Fruit fly (Drosophila melanogaster) whole organism, embryonic: Measurements from ENCODE around the gene eEF1delta.
A peak's percentile ranks its signal among the peaks of the same experiment; 100 is the strongest.

Source experiments
- Asciz ChIP-seq: fragments of 200-800 bp; sonication (Bioruptor generic); optimal IDR thresholded peaks from 2 replicates; lab custom pipeline; 2017; ENCODE audit warnings: missing biosample characterization, mild to moderate bottlenecking, missing genetic modification characterization, missing genetic modification reagents
- Atf-2 ChIP-seq: fragments of 200-800 bp; sonication (Bioruptor generic); optimal IDR thresholded peaks from 2 replicates; lab custom pipeline; 2016; ENCODE audit warnings: missing biosample characterization, missing genetic modification characterization
- CG1024 ChIP-seq: fragments of 200-800 bp; sonication (Bioruptor generic); IDR thresholded peaks from 2 replicates; pipeline ENCODE4 v1.3.6; 2022; ENCODE audit warnings: missing biosample characterization, missing genetic modification characterization
- CG10321 ChIP-seq: fragments of 200-800 bp; sonication (Bioruptor generic); IDR thresholded peaks from 2 replicates; pipeline ENCODE4 v1.3.6; 2022; ENCODE audit warnings: missing biosample characterization, missing genetic modification characterization
- CG10959 ChIP-seq: fragments of 200-800 bp; sonication (Bioruptor generic); IDR thresholded peaks from 2 replicates; pipeline ENCODE4 v1.3.6; 2022; ENCODE audit warnings: missing biosample characterization, missing genetic modification characterization
- CG11085 ChIP-seq: fragments of 200-800 bp; sonication (Bioruptor generic); IDR thresholded peaks from 2 replicates; pipeline ENCODE4 v1.3.6; 2022; ENCODE audit warnings: missing biosample characterization, missing genetic modification characterization
- CG13287 ChIP-seq: fragments of 200-800 bp; sonication (Bioruptor generic); IDR thresholded peaks from 2 replicates; pipeline ENCODE4 v1.3.6; 2022; ENCODE audit warnings: missing biosample characterization, missing genetic modification characterization; ENCODE audit not compliant: partially characterized antibody
- CG15011 ChIP-seq: fragments of 200-800 bp; sonication (Bioruptor generic); optimal IDR thresholded peaks from 3 replicates; lab custom pipeline; 2018; ENCODE audit warnings: missing biosample characterization, mild to moderate bottlenecking, missing genetic modification characterization
- CG1529 ChIP-seq: fragments of 200-800 bp; sonication (Bioruptor generic); optimal IDR thresholded peaks from 3 replicates; lab custom pipeline; 2018; ENCODE audit warnings: missing biosample characterization, missing genetic modification characterization
- CG1603 ChIP-seq: fragments of 200-800 bp; sonication (Bioruptor generic); optimal IDR thresholded peaks from 2 replicates; lab custom pipeline; 2019; ENCODE audit warnings: missing biosample characterization, mild to moderate bottlenecking, missing genetic modification characterization, moderate library complexity
- CG17802 ChIP-seq: fragments of 200-800 bp; sonication (Bioruptor generic); optimal IDR thresholded peaks from 2 replicates; lab custom pipeline; 2018; ENCODE audit warnings: missing biosample characterization, mild to moderate bottlenecking, missing genetic modification characterization, moderate library complexity
- CG17912 ChIP-seq: fragments of 200-800 bp; sonication (Bioruptor generic); optimal IDR thresholded peaks from 2 replicates; lab custom pipeline; 2018; ENCODE audit warnings: missing biosample characterization, mild to moderate bottlenecking, missing genetic modification characterization
- CG32767 ChIP-seq: fragments of 200-800 bp; sonication (Bioruptor generic); IDR thresholded peaks from 2 replicates; pipeline ENCODE4 v1.3.6; 2022; ENCODE audit warnings: missing biosample characterization, missing genetic modification characterization
- CG4424 ChIP-seq: fragments of 200-800 bp; sonication (Bioruptor generic); optimal IDR thresholded peaks from 3 replicates; lab custom pipeline; 2016; ENCODE audit warnings: missing biosample characterization, missing genetic modification characterization
- CG4707 ChIP-seq: fragments of 200-800 bp; sonication (Bioruptor generic); optimal IDR thresholded peaks from 2 replicates; lab custom pipeline; 2018; ENCODE audit warnings: missing biosample characterization, mild to moderate bottlenecking, missing genetic modification characterization, moderate library complexity
- CG6175 ChIP-seq: fragments of 200-800 bp; sonication (Bioruptor generic); IDR thresholded peaks from 3 replicates; pipeline ENCODE4 v1.3.6; 2022; ENCODE audit warnings: missing biosample characterization, missing genetic modification characterization
- CG7372 ChIP-seq: fragments of 200-800 bp; sonication (Bioruptor generic); IDR thresholded peaks from 2 replicates; pipeline ENCODE4 v1.3.6; 2022; ENCODE audit warnings: missing biosample characterization, missing genetic modification characterization
- CG7928 ChIP-seq: fragments of 200-800 bp; sonication (Bioruptor generic); optimal IDR thresholded peaks from 2 replicates; lab custom pipeline; 2017; ENCODE audit warnings: missing biosample characterization, mild to moderate bottlenecking, missing genetic modification characterization
- CG8290 ChIP-seq, 3 experiments: fragments of 200-800 bp; sonication (Bioruptor generic); optimal IDR thresholded peaks; 2 replicates each; lab custom pipeline; 2016 to 2019; ENCODE audit warnings: missing biosample characterization in 3 of 3, missing genetic modification characterization in 3 of 3, mild to moderate bottlenecking in 2 of 3, moderate library complexity in 1 of 3
- CkIIα-i1 ChIP-seq: fragments of 200-800 bp; sonication (Bioruptor generic); IDR thresholded peaks from 2 replicates; pipeline ENCODE4 v1.3.6; 2022; ENCODE audit warnings: missing biosample characterization, missing genetic modification characterization
- CoRest ChIP-seq: fragments of 200-800 bp; sonication (Bioruptor generic); optimal IDR thresholded peaks from 3 replicates; lab custom pipeline; 2018; ENCODE audit warnings: missing biosample characterization, mild to moderate bottlenecking, missing genetic modification characterization, moderate library complexity
- Dad ChIP-seq: fragments of 200-800 bp; sonication (Bioruptor generic); optimal IDR thresholded peaks from 3 replicates; lab custom pipeline; 2016; ENCODE audit warnings: missing biosample characterization, missing genetic modification characterization
- E2f1 ChIP-seq: fragments of 200-800 bp; sonication (Bioruptor generic); IDR thresholded peaks from 2 replicates; pipeline ENCODE4 v1.3.6; 2022; ENCODE audit warnings: missing biosample characterization, missing genetic modification characterization
- E2f2 ChIP-seq: fragments of 200-800 bp; sonication (Bioruptor generic); IDR thresholded peaks from 2 replicates; pipeline ENCODE4 v1.3.6; 2022; ENCODE audit warnings: missing biosample characterization, missing genetic modification characterization
- MESR4 ChIP-seq: fragments of 200-800 bp; sonication (Bioruptor generic); optimal IDR thresholded peaks from 2 replicates; lab custom pipeline; 2018; ENCODE audit warnings: missing biosample characterization, mild to moderate bottlenecking, missing genetic modification characterization, moderate library complexity
- Rx ChIP-seq: fragments of 200-800 bp; sonication (Bioruptor generic); IDR thresholded peaks from 2 replicates; pipeline ENCODE4 v1.3.6; 2022; ENCODE audit warnings: missing biosample characterization, missing genetic modification characterization
- Tbp ChIP-seq: fragments of >200 bp; optimal IDR thresholded peaks from 2 replicates; lab custom pipeline; 2018; ENCODE audit warnings: missing biosample characterization, missing genetic modification characterization
- YL-1 ChIP-seq: fragments of 200-800 bp; sonication (Bioruptor generic); optimal IDR thresholded peaks from 3 replicates; lab custom pipeline; 2017; ENCODE audit warnings: missing biosample characterization, mild to moderate bottlenecking, missing genetic modification characterization
- bigmax ChIP-seq: fragments of 200-800 bp; sonication (Bioruptor generic); optimal IDR thresholded peaks from 2 replicates; lab custom pipeline; 2018; ENCODE audit warnings: missing biosample characterization, mild to moderate bottlenecking, missing genetic modification characterization
- disco-r ChIP-seq: fragments of 200-800 bp; sonication (Bioruptor generic); optimal IDR thresholded peaks from 2 replicates; lab custom pipeline; 2016; ENCODE audit warnings: missing biosample characterization, missing genetic modification characterization
- esg ChIP-seq: fragments of 200-800 bp; sonication (Bioruptor generic); conservative IDR thresholded peaks from 2 replicates; pipeline ENCODE4 v1.3.6; 2022; ENCODE audit warnings: missing biosample characterization, missing genetic modification characterization
- fd64A ChIP-seq: fragments of 200-800 bp; sonication (Bioruptor generic); optimal IDR thresholded peaks from 3 replicates; lab custom pipeline; 2018; ENCODE audit warnings: missing biosample characterization, mild to moderate bottlenecking, missing genetic modification characterization
- fd96Cb ChIP-seq: fragments of 200-800 bp; sonication (Bioruptor generic); optimal IDR thresholded peaks from 2 replicates; lab custom pipeline; 2018; ENCODE audit warnings: missing biosample characterization, mild to moderate bottlenecking, missing genetic modification characterization, moderate library complexity
- fu2 ChIP-seq: fragments of 200-800 bp; sonication (Bioruptor generic); optimal IDR thresholded peaks from 2 replicates; lab custom pipeline; 2016; ENCODE audit warnings: missing biosample characterization, missing genetic modification characterization
- gcm2 ChIP-seq: fragments of 200-800 bp; sonication (Bioruptor generic); optimal IDR thresholded peaks from 2 replicates; lab custom pipeline; 2016; ENCODE audit warnings: missing biosample characterization, missing genetic modification characterization
- gfzf ChIP-seq: fragments of 200-800 bp; sonication (Bioruptor generic); optimal IDR thresholded peaks from 2 replicates; lab custom pipeline; 2016; ENCODE audit warnings: missing biosample characterization, mild to moderate bottlenecking, missing genetic modification characterization, moderate library complexity
- gro ChIP-seq: fragments of 200-800 bp; sonication (Bioruptor generic); optimal IDR thresholded peaks from 2 replicates; lab custom pipeline; 2016; ENCODE audit warnings: missing biosample characterization, missing genetic modification characterization
- klu ChIP-seq: fragments of 200-800 bp; sonication (Bioruptor generic); IDR thresholded peaks from 2 replicates; pipeline ENCODE4 v1.3.6; 2022; ENCODE audit warnings: missing biosample characterization, missing genetic modification characterization
- kni ChIP-seq: fragments of 200-800 bp; sonication (Bioruptor generic); optimal IDR thresholded peaks from 3 replicates; lab custom pipeline; 2017; ENCODE audit warnings: mild to moderate bottlenecking, missing biosample characterization, missing genetic modification reagents, missing genetic modification characterization
- pfk ChIP-seq: fragments of 200-800 bp; sonication (Bioruptor generic); optimal IDR thresholded peaks from 2 replicates; lab custom pipeline; 2018; ENCODE audit warnings: missing biosample characterization, mild to moderate bottlenecking, missing genetic modification characterization, moderate library complexity
- phol ChIP-seq: fragments of 200-800 bp; sonication (Bioruptor generic); optimal IDR thresholded peaks from 3 replicates; lab custom pipeline; 2018; ENCODE audit warnings: missing biosample characterization, mild to moderate bottlenecking, missing genetic modification characterization, moderate library complexity
- prd ChIP-seq, 3 experiments: fragments of >200 bp in 2 of 3; fragments of 200-800 bp in 1 of 3; sonication (Bioruptor generic) in 1 of 3; optimal IDR thresholded peaks in 2 of 3; IDR thresholded peaks in 1 of 3; 2 replicates in 2 of 3; 3 replicates in 1 of 3; pipeline versions ENCODE4 v1.3.6 to Lab custom; 2017 to 2022; ENCODE audit warnings: missing biosample characterization in 1 of 3, missing genetic modification characterization in 1 of 3
- psq ChIP-seq: fragments of 200-800 bp; sonication (Bioruptor generic); optimal IDR thresholded peaks from 2 replicates; lab custom pipeline; 2017; ENCODE audit warnings: missing biosample characterization, missing genetic modification characterization
- pzg ChIP-seq: fragments of 200-800 bp; sonication (Bioruptor generic); optimal IDR thresholded peaks from 3 replicates; lab custom pipeline; 2018; ENCODE audit warnings: missing biosample characterization, mild to moderate bottlenecking, missing genetic modification characterization, moderate library complexity
- scrt ChIP-seq: fragments of 200-800 bp; sonication (Bioruptor generic); optimal IDR thresholded peaks from 2 replicates; lab custom pipeline; 2018; ENCODE audit warnings: missing biosample characterization, mild to moderate bottlenecking, missing genetic modification characterization, moderate library complexity
- shn ChIP-seq: fragments of 200-800 bp; sonication (Bioruptor generic); optimal IDR thresholded peaks from 3 replicates; lab custom pipeline; 2016; ENCODE audit warnings: missing biosample characterization, missing genetic modification characterization
- tll ChIP-seq, 2 experiments: fragments of 200-800 bp in 1 of 2; fragments of >200 bp in 1 of 2; sonication (Bioruptor generic) in 1 of 2; optimal IDR thresholded peaks; 2 replicates each; lab custom pipeline; 2017 to 2019; ENCODE audit warnings: missing biosample characterization in 2 of 2, missing genetic modification characterization in 2 of 2, mild to moderate bottlenecking in 1 of 2, moderate library complexity in 1 of 2

Gene eEF1delta

DNA sequence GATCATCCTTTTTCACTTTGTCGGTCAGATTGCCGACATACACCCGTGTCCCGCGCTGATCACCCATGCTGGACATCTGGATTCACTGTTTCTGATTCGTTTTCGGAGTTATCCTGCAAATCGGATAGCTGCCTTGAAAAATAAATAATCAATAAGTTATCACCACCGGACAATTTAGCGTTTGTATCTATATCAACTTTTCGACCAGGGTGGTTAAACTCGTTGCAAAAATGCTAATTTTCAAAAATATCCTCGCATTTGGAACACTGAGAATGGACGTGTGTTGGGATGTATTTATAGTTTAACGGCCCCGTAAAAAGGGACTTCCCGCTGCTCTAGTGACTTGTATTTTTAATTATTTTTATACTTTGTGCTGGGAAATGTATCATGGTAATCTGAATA lies 31.0 kb downstream of the eEF1delta start, which contains the start of gene Rsf1 (continued):
- TF ChIP-seq phol (tag; lab: Kevin White, UChicago) (peak; percentile 21), CG7372 (GFP tag; lab: Robert Waterston, UW) (no peak), CG32767 (GFP tag; lab: Robert Waterston, UW) (peak; percentile 86), CoRest (tag; lab: Kevin White, UChicago) (peak; percentile 41), CG1603 (tag; lab: Kevin White, UChicago) (peak; percentile 100), YL-1 (GFP tag; lab: Kevin White, UChicago) (peak; percentile 78), fd96Cb (tag; lab: Kevin White, UChicago) (no peak), shn (GFP tag; lab: Kevin White, UChicago) (no peak), CkIIα-i1 (GFP tag; lab: Robert Waterston, UW) (no peak), MESR4 (GFP tag; lab: Kevin White, UChicago) (peak; percentile 97), CG7928 (GFP tag; lab: Kevin White, UChicago) (peak; percentile 63), pfk (GFP tag; lab: Kevin White, UChicago) (peak; percentile 92), bigmax (GFP tag; lab: Kevin White, UChicago) (no peak), fu2 (no peak), prd (optimal IDR thresholded peaks at IDR 0.05; lab: Kevin White, UChicago) (no peak), prd (GFP tag; IDR thresholded peaks at IDR 0.05; lab: Robert Waterston, UW) (0 out of 3 replicates have a peak, but pooled peaks have one; percentile 7), CG8290 (GFP tag; optimal IDR thresholded peaks at IDR 0.05; lab: Kevin White, UChicago) (no peak), CG8290 (tag; optimal IDR thresholded peaks at IDR 0.05; lab: Kevin White, UChicago) (no peak), CG17802 (peak; percentile 89)

DNA sequence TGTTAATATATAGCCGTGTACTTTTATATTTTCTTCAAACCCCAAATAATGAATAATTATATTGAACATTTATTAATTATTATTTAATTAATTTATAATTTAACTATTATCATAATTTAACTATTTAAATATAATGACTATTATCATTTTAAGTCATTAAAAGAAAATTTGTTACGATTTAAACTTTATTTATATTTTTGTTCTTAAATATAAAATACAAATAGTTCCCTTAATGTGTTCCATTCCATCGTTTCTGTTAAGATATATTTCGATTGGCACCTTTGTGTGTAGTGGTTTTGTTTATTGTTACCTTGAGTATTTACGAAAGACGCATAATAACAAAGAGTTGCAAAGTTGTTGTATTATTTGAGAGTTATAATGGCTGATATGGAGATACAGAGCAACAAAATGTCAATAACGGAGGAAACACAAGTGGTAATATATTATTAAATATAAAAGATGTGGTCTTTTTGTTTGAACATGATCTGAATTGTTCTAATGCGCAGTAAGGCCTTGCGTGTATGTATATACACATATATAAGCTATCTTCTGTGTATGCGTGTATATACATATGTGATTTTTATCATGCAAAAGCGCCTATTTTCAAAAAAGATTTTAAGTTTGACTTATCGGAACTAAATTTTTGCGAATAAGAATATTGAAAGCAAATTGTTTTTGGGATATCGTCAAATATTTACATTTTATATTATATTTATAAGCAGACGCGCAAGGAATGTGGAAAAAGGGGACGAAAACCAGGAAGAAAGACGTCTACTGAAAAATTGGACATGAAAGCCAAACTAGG lies 31.7 kb downstream of the eEF1delta start, which contains the start of gene REPTOR-BP:
REPTOR-BP (plus strand) TSS at position 296 of the 805 bp plus-strand sequence.
- TF ChIP-seq scrt (GFP tag; lab: Kevin White, UChicago): no peak
- peak; percentile 58 for TF ChIP-seq E2f2 (GFP tag; lab: Robert Waterston, UW)
- no peak for TF ChIP-seq esg (GFP tag; lab: Robert Waterston, UW)
- TF ChIP-seq disco-r: no peak
- TF ChIP-seq CG4424 (GFP tag; lab: Kevin White, UChicago): no peak
- TF ChIP-seq CG13287 (GFP tag; lab: Robert Waterston, UW): no peak
- TF ChIP-seq CG15011 (GFP tag; lab: Kevin White, UChicago): no peak
- no peak for TF ChIP-seq Asciz
- peak; percentile 89 for TF ChIP-seq pfk (GFP tag; lab: Kevin White, UChicago)
- no peak for TF ChIP-seq Dad (GFP tag; lab: Kevin White, UChicago)
- no peak for TF ChIP-seq Atf-2
- no peak for TF ChIP-seq Tbp (GFP tag; lab: Kevin White, UChicago)
- TF ChIP-seq Rx: no peak
- no peak for TF ChIP-seq CG4707 (GFP tag; lab: Kevin White, UChicago)
- TF ChIP-seq CG11085 (GFP tag; lab: Robert Waterston, UW): no peak
- no peak for TF ChIP-seq CoRest (tag; lab: Kevin White, UChicago)
- TF ChIP-seq pzg (GFP tag; lab: Kevin White, UChicago): peak; percentile 22
- no peak for TF ChIP-seq kni (GFP tag; lab: Kevin White, UChicago)
- no peak for TF ChIP-seq gcm2
- no peak for TF ChIP-seq klu (GFP tag; lab: Robert Waterston, UW)
- no peak for TF ChIP-seq CG17912 (GFP tag; lab: Kevin White, UChicago)
- no peak for TF ChIP-seq CG10321 (GFP tag; lab: Robert Waterston, UW)
- no peak for TF ChIP-seq gro (GFP tag; lab: Kevin White, UChicago)
- peak; percentile 28; the same call in 1 of the 2 replicates for TF ChIP-seq CG1024
- no peak for TF ChIP-seq tll (GFP tag; optimal IDR thresholded peaks at IDR 0.05; lab: Kevin White, UChicago)
- TF ChIP-seq psq (GFP tag; lab: Kevin White, UChicago): no peak
- no peak for TF ChIP-seq CG6175
- no peak for TF ChIP-seq E2f1 (GFP tag; lab: Robert Waterston, UW)
- TF ChIP-seq gfzf (GFP tag; lab: Kevin White, UChicago): no peak
- no peak for TF ChIP-seq fd64A (GFP tag; lab: Kevin White, UChicago)
- TF ChIP-seq CG1603 (tag; lab: Kevin White, UChicago): peak; percentile 99
- no peak for TF ChIP-seq CG10959 (GFP tag; lab: Robert Waterston, UW)
- TF ChIP-seq CG1529 (GFP tag; lab: Kevin White, UChicago): no peak
